Worm (Caenorhabditis elegans): ENCODE measurements around the gene nhr-209.

- no peak for TF ChIP-seq nhr-28 (tag; optimal IDR thresholded peaks at IDR 0.05)
- TF ChIP-seq daf-16 (GFP tag; optimal IDR thresholded peaks at IDR 0.05): no peak
- TF ChIP-seq daf-16 (tag; optimal IDR thresholded peaks at IDR 0.05): no peak
- TF ChIP-seq F49E8.2 (tag; optimal IDR thresholded peaks at IDR 0.05; ENCODE audit: borderline replicate concordance): no peak
- no peak for TF ChIP-seq lin-13 (GFP tag; optimal IDR thresholded peaks at IDR 0.05)
- no peak for TF ChIP-seq mes-2 (tag; optimal IDR thresholded peaks at IDR 0.05; ENCODE audit: poor library complexity, severe bottlenecking)
- TF ChIP-seq snpc-4 (tag; optimal IDR thresholded peaks at IDR 0.05): no peak
- TF ChIP-seq tra-1 (GFP tag; IDR thresholded peaks at IDR 0.05): no peak
- no peak for TF ChIP-seq rbr-2 (tag; optimal IDR thresholded peaks at IDR 0.05)
- no peak for TF ChIP-seq egl-27 (tag; optimal IDR thresholded peaks at IDR 0.05)
- TF ChIP-seq fos-1 (tag; optimal IDR thresholded peaks at IDR 0.05): no peak
Observed at ce11 chrV:12117567-12118053, 19.7 kb downstream of the nhr-209 start, which contains the start of gene C13C4.8.

Measured in whole organism, L4 larva.